Worm (Caenorhabditis elegans): ENCODE measurements around the gene B0280.11.

Gene B0280.11

ce11 chrIII:7165276-7165675, 27.2 kb upstream of the B0280.11 start:
- TF ChIP-seq hmg-11 (tag; optimal IDR thresholded peaks at IDR 0.05) = no peak
- no peak for TF ChIP-seq ama-1 (optimal IDR thresholded peaks at IDR 0.05)
- no peak for TF ChIP-seq nhr-76 (tag; optimal IDR thresholded peaks at IDR 0.05)
- no peak for TF ChIP-seq lin-39 (tag; optimal IDR thresholded peaks at IDR 0.05)
- no peak for TF ChIP-seq elt-1 (tag; optimal IDR thresholded peaks at IDR 0.05)
- no peak for TF ChIP-seq nhr-77 (tag; optimal IDR thresholded peaks at IDR 0.05)
- TF ChIP-seq elt-2 (tag; optimal IDR thresholded peaks at IDR 0.05) = no peak
- TF ChIP-seq egl-27 (tag; optimal IDR thresholded peaks at IDR 0.05) = no peak
- TF ChIP-seq elt-3 (tag; optimal IDR thresholded peaks at IDR 0.05) = no peak

DNA sequence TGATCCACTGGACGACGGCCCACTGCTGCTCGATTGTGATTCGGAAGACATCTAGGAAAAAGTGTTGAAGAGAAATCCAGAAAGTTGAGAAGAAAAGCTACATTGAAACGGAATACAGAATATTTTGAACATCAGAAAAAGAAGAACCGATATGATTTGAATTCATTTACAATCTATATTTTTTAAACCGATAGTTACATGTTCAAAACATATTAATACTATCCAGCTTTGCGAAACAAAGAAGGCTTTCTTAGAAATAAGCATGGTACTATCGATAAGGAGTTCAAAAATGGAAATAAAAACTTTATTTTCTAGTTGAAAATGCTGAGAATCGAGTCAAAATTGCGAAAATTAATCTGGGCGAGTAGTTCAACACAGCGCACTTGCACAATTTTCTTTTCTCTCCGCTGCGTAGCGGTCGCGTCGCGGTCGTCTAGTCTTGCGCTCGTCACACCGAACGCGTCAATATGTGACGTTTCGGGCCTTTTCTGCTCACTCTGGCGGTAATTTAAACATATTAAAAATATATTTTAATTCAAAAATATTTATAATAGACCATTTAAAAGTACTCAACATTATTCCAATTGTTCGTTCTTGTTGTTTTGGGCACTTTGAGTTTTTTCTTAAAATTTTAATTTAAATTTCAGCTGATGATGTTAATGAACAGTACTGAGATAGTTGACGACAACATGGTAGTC, 24.1 kb upstream of the B0280.11 start, which contains the start of the genes syf-2 and K04G7.1:
Gene syf-2 (minus strand): TSS at position 51 of the 698 bp plus-strand sequence.
Gene K04G7.1 (plus strand): TSS at position 648 of the 698 bp plus-strand sequence.
- TF ChIP-seq pqm-1 (tag; optimal IDR thresholded peaks at IDR 0.05) = peak; percentile 29
- TF ChIP-seq ZK546.5 (tag; optimal IDR thresholded peaks at IDR 0.05) = peak; percentile 20
- TF ChIP-seq egl-27 (tag; optimal IDR thresholded peaks at IDR 0.05) = peak; percentile 92
- peak; percentile 76 for TF ChIP-seq R02D3.7 (tag; optimal IDR thresholded peaks at IDR 0.05)
- peak; percentile 65 for TF ChIP-seq hmg-11 (tag; optimal IDR thresholded peaks at IDR 0.05)
- TF ChIP-seq aly-2 (tag; optimal IDR thresholded peaks at IDR 0.05) = no peak
- peak; percentile 57 for TF ChIP-seq egl-5 (tag; optimal IDR thresholded peaks at IDR 0.05)
- TF ChIP-seq nhr-77 (tag; optimal IDR thresholded peaks at IDR 0.05) = no peak
- peak; percentile 43 for TF ChIP-seq ama-1 (optimal IDR thresholded peaks at IDR 0.05)
- no peak for TF ChIP-seq nhr-28 (tag; optimal IDR thresholded peaks at IDR 0.05)
- no peak for TF ChIP-seq nhr-67 (tag; optimal IDR thresholded peaks at IDR 0.05)
- TF ChIP-seq nhr-43 (tag; optimal IDR thresholded peaks at IDR 0.05; ENCODE audit: poor library complexity, severe bottlenecking) = peak; percentile 62
- peak; percentile 47 for TF ChIP-seq ceh-82 (tag; optimal IDR thresholded peaks at IDR 0.05)
- peak; percentile 99 for TF ChIP-seq lin-15B (tag; optimal IDR thresholded peaks at IDR 0.05)
- TF ChIP-seq nfya-1 (tag; optimal IDR thresholded peaks at IDR 0.05; ENCODE audit: insufficient read depth) = peak; percentile 94
- no peak for TF ChIP-seq fos-1 (tag; optimal IDR thresholded peaks at IDR 0.05)
- TF ChIP-seq mdl-1 (tag; optimal IDR thresholded peaks at IDR 0.05) = no peak
- no peak for TF ChIP-seq mml-1 (tag; optimal IDR thresholded peaks at IDR 0.05)
- TF ChIP-seq nhr-23 (tag; optimal IDR thresholded peaks at IDR 0.05) = peak; percentile 94
- no peak for TF ChIP-seq zag-1 (tag; optimal IDR thresholded peaks at IDR 0.05)
- peak; percentile 74 for TF ChIP-seq elt-2 (tag; optimal IDR thresholded peaks at IDR 0.05)
- no peak for TF ChIP-seq unc-39 (tag; optimal IDR thresholded peaks at IDR 0.05)
- TF ChIP-seq ceh-28 (tag; optimal IDR thresholded peaks at IDR 0.05) = peak; percentile 72
- TF ChIP-seq nhr-25 (tag; optimal IDR thresholded peaks at IDR 0.05) = peak; percentile 76
- TF ChIP-seq nhr-76 (tag; optimal IDR thresholded peaks at IDR 0.05) = no peak
- TF ChIP-seq elt-1 (tag; optimal IDR thresholded peaks at IDR 0.05) = peak; percentile 59
- TF ChIP-seq fkh-2 (tag; optimal IDR thresholded peaks at IDR 0.05) = no peak
- TF ChIP-seq pha-4 (tag; optimal IDR thresholded peaks at IDR 0.05) = peak; percentile 95
- TF ChIP-seq nhr-12 (tag; optimal IDR thresholded peaks at IDR 0.05) = no peak
- peak; percentile 79 for TF ChIP-seq skn-1 (tag; optimal IDR thresholded peaks at IDR 0.05)
- TF ChIP-seq ceh-9 (tag; optimal IDR thresholded peaks at IDR 0.05) = no peak
- TF ChIP-seq unc-62 (GFP tag; optimal IDR thresholded peaks at IDR 0.05) = peak; percentile 53
- peak; percentile 78 for TF ChIP-seq lsy-12 (tag; optimal IDR thresholded peaks at IDR 0.05)
- no peak for TF ChIP-seq ztf-11 (tag; optimal IDR thresholded peaks at IDR 0.05)
- no peak for TF ChIP-seq nhr-11 (tag; optimal IDR thresholded peaks at IDR 0.05)
- no peak for TF ChIP-seq ztf-4 (tag; optimal IDR thresholded peaks at IDR 0.05)
- no peak for TF ChIP-seq eor-1 (tag; optimal IDR thresholded peaks at IDR 0.05)
- TF ChIP-seq nhr-237 (tag; optimal IDR thresholded peaks at IDR 0.05) = no peak
- peak; percentile 91 for TF ChIP-seq lin-39 (tag; optimal IDR thresholded peaks at IDR 0.05)
- TF ChIP-seq sea-2 (GFP tag; optimal IDR thresholded peaks at IDR 0.05) = no peak
- peak in 1 of 3 experiments; percentile 14 for TF ChIP-seq elt-3 (tag; optimal IDR thresholded peaks at IDR 0.05)
- peak; percentile 90 for TF ChIP-seq snpc-4 (tag; optimal IDR thresholded peaks at IDR 0.05)
- peak; percentile 61 for TF ChIP-seq tbx-2 (tag; optimal IDR thresholded peaks at IDR 0.05)
- TF ChIP-seq jun-1 (tag; optimal IDR thresholded peaks at IDR 0.05) = peak; percentile 83
- TF ChIP-seq daf-12 (tag; optimal IDR thresholded peaks at IDR 0.05) = no peak
- TF ChIP-seq fkh-10 (GFP tag; optimal IDR thresholded peaks at IDR 0.05) = peak; percentile 85
- no peak for TF ChIP-seq ceh-16 (tag; optimal IDR thresholded peaks at IDR 0.05)
